Worm (Caenorhabditis elegans): Measurements from ENCODE around the gene fbxc-33.

DNA sequence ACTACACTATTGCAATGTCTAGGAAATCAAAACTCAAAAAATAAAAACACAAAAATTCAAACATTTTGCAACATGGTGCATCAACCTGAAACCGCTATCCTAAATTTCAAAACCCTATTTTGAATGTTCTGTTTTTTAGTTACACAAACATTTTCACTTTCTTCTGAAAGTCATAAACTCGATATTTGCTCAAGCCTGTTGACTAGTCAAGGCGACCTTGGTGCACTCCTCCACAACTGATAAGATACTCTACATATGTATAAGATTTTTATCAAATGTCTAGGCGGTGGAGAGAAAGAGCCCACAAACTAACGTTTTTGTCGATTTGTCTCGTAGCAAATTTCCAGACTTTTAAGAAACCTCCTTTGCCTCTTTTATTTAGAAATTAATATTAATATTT, 25.4 kb upstream of the fbxc-33 start, which contains the start of gene T07D3.4:
- TF ChIP-seq hnd-1 (tag; optimal IDR thresholded peaks at IDR 0.05) (no peak), flt-1 (GFP tag; IDR thresholded peaks at IDR 0.05) (no peak), ama-1 (optimal IDR thresholded peaks at IDR 0.05) (no peak), F13C5.2 (tag; optimal IDR thresholded peaks at IDR 0.05) (no peak), ceh-13 (GFP tag; optimal IDR thresholded peaks at IDR 0.05) (no peak), ets-7 (tag; optimal IDR thresholded peaks at IDR 0.05) (no peak)

Data from whole organism, early embryonic.